Fruit fly (Drosophila melanogaster): ENCODE results near the gene CG43783.
A peak's percentile ranks its signal among the peaks of the same experiment; 100 is the strongest.

The CG43783 gene

dm6 chr3L:8968437-8968836 lies 14.4 kb upstream of the CG43783 start, which contains the start of gene CG5026 (continued):
- peak; percentile 6 for TF ChIP-seq nom (GFP tag; optimal IDR thresholded peaks at IDR 0.05)
- 0 out of 4 replicates have a peak, but pooled peaks have one; percentile 25 for TF ChIP-seq chinmo (GFP tag; IDR thresholded peaks at IDR 0.05; ENCODE audit: partially characterized antibody)
- TF ChIP-seq CG12071 (GFP tag; optimal IDR thresholded peaks at IDR 0.05), result no peak
- peak; percentile 38 for TF ChIP-seq YL-1 (GFP tag; optimal IDR thresholded peaks at IDR 0.05)
- peak; percentile 81 for TF ChIP-seq Med (GFP tag)
- TF ChIP-seq jumu (GFP tag; optimal IDR thresholded peaks at IDR 0.05), result no peak
- no peak for TF ChIP-seq Fer2 (tag; optimal IDR thresholded peaks at IDR 0.05)
- no peak for TF ChIP-seq CG14441 (GFP tag; IDR thresholded peaks at IDR 0.05)
- no peak for TF ChIP-seq CG10267 (tag; optimal IDR thresholded peaks at IDR 0.05)
- no peak for TF ChIP-seq stc (GFP tag; IDR thresholded peaks at IDR 0.05)
- no peak for TF ChIP-seq sens-2 (GFP tag; IDR thresholded peaks at IDR 0.05)
- TF ChIP-seq CG17385 (GFP tag; optimal IDR thresholded peaks at IDR 0.05), result no peak
- peak; percentile 53 for TF ChIP-seq CG13287 (GFP tag; IDR thresholded peaks at IDR 0.05; ENCODE audit: partially characterized antibody)
- TF ChIP-seq zfh1 (GFP tag; IDR thresholded peaks at IDR 0.05), result no peak
- TF ChIP-seq vvl (GFP tag; IDR thresholded peaks at IDR 0.05), result 0 out of 2 replicates have a peak, but pooled peaks have one; percentile 19
- peak; percentile 32 for TF ChIP-seq CG10462 (GFP tag; optimal IDR thresholded peaks at IDR 0.05)
- no peak for TF ChIP-seq CG31388 (GFP tag; optimal IDR thresholded peaks at IDR 0.05)
- TF ChIP-seq Atf3 (GFP tag; optimal IDR thresholded peaks at IDR 0.05), result no peak
- peak; percentile 54 for TF ChIP-seq CG9797 (GFP tag; optimal IDR thresholded peaks at IDR 0.05)
- TF ChIP-seq Myb (GFP tag; optimal IDR thresholded peaks at IDR 0.05), result peak; percentile 81
- TF ChIP-seq CG17912 (GFP tag; optimal IDR thresholded peaks at IDR 0.05), result peak; percentile 7
- TF ChIP-seq btn (GFP tag; optimal IDR thresholded peaks at IDR 0.05), result no peak
- no peak for TF ChIP-seq ems (GFP tag; optimal IDR thresholded peaks at IDR 0.05)
- TF ChIP-seq CG7271 (tag; optimal IDR thresholded peaks at IDR 0.05), result no peak
- TF ChIP-seq CG2202 (tag; optimal IDR thresholded peaks at IDR 0.05), result no peak
- no peak for TF ChIP-seq Xbp1 (GFP tag; optimal IDR thresholded peaks at IDR 0.05)
- TF ChIP-seq sna (GFP tag; IDR thresholded peaks at IDR 0.05; ENCODE audit: partially characterized antibody), result 0 out of 2 replicates have a peak, but pooled peaks have one; percentile 31
- peak; percentile 83 for TF ChIP-seq gfzf (GFP tag; optimal IDR thresholded peaks at IDR 0.05)
- no peak for TF ChIP-seq CG18599 (GFP tag; optimal IDR thresholded peaks at IDR 0.05)
- TF ChIP-seq Nf-YB (GFP tag; optimal IDR thresholded peaks at IDR 0.05), result no peak
- no peak for TF ChIP-seq CG10959 (GFP tag; IDR thresholded peaks at IDR 0.05)
- TF ChIP-seq Dp (GFP tag; optimal IDR thresholded peaks at IDR 0.05), result peak; percentile 65
- TF ChIP-seq pnt (GFP tag; optimal IDR thresholded peaks at IDR 0.05), result no peak
- TF ChIP-seq CG7987 (GFP tag; optimal IDR thresholded peaks at IDR 0.05), result peak; percentile 12
- TF ChIP-seq CG1529 (GFP tag; optimal IDR thresholded peaks at IDR 0.05), result no peak
- peak; percentile 35 for TF ChIP-seq CG4617 (GFP tag; optimal IDR thresholded peaks at IDR 0.05; ENCODE audit: borderline replicate concordance)
- peak; percentile 13 for TF ChIP-seq CTCF (GFP tag; optimal IDR thresholded peaks at IDR 0.05)
- TF ChIP-seq crol (GFP tag; IDR thresholded peaks at IDR 0.05), result peak; percentile 63; the same call in 1 of the 2 replicates
- no peak for TF ChIP-seq CrebB (tag; optimal IDR thresholded peaks at IDR 0.05)
- TF ChIP-seq CG32772 (GFP tag; IDR thresholded peaks at IDR 0.05), result no peak
- peak; percentile 22 for TF ChIP-seq CG2116 (GFP tag; optimal IDR thresholded peaks at IDR 0.05)
- TF ChIP-seq Rfx (GFP tag; IDR thresholded peaks at IDR 0.05), result peak; percentile 32; the same call in 1 of the 2 replicates
- no peak for TF ChIP-seq Chrac-16 (GFP tag; optimal IDR thresholded peaks at IDR 0.05)
- no peak for TF ChIP-seq Sry-β (GFP tag; optimal IDR thresholded peaks at IDR 0.05)
- TF ChIP-seq CG34224 (GFP tag; IDR thresholded peaks at IDR 0.05; ENCODE audit: partially characterized antibody), result 0 out of 3 replicates have a peak, but pooled peaks have one; percentile 14
- TF ChIP-seq CG10274 (GFP tag; optimal IDR thresholded peaks at IDR 0.05), result peak; percentile 15
- no peak for TF ChIP-seq pum (GFP tag; optimal IDR thresholded peaks at IDR 0.05)
- TF ChIP-seq D (optimal IDR thresholded peaks at IDR 0.05), result no peak
- no peak for TF ChIP-seq D (GFP tag; optimal IDR thresholded peaks at IDR 0.05)
- no peak for TF ChIP-seq CG11247 (GFP tag; IDR thresholded peaks at IDR 0.05)
- 0 out of 3 replicates have a peak, but pooled peaks have one; percentile 14 for TF ChIP-seq CG34422 (GFP tag; IDR thresholded peaks at IDR 0.05)

Data from whole organism, embryonic.